Worm (Caenorhabditis elegans): ENCODE data around the gene C18A11.2.
A peak's percentile ranks its signal among the peaks of the same experiment; 100 is the strongest.

Gene C18A11.2

ce11 chrX:8036219-8036883 is 31.0 kb upstream of the C18A11.2 start (continued):
- TF ChIP-seq F13H6.1 (tag; optimal IDR thresholded peaks at IDR 0.05) = peak; percentile 5
- TF ChIP-seq pha-2 (tag; optimal IDR thresholded peaks at IDR 0.05) = no peak
- peak; percentile 91 for TF ChIP-seq rnt-1 (tag; optimal IDR thresholded peaks at IDR 0.05)
- no peak for TF ChIP-seq madf-2 (tag; optimal IDR thresholded peaks at IDR 0.05)
- TF ChIP-seq sox-4 (tag; optimal IDR thresholded peaks at IDR 0.05) = no peak
- TF ChIP-seq C38D4.7 (GFP tag; optimal IDR thresholded peaks at IDR 0.05) = no peak
- no peak for TF ChIP-seq ceh-9 (tag; optimal IDR thresholded peaks at IDR 0.05)
- TF ChIP-seq unc-86 (tag; optimal IDR thresholded peaks at IDR 0.05) = peak; percentile 71
- TF ChIP-seq mec-3 (tag; optimal IDR thresholded peaks at IDR 0.05; ENCODE audit: borderline replicate concordance) = no peak
- TF ChIP-seq ets-4 (tag; optimal IDR thresholded peaks at IDR 0.05) = no peak
- TF ChIP-seq hlh-13 (GFP tag; optimal IDR thresholded peaks at IDR 0.05) = peak; percentile 38
- TF ChIP-seq ama-1 (optimal IDR thresholded peaks at IDR 0.05) = no peak
- peak; percentile 22 for TF ChIP-seq pat-9 (tag; optimal IDR thresholded peaks at IDR 0.05)
- peak; percentile 95 for TF ChIP-seq ceh-31 (tag; optimal IDR thresholded peaks at IDR 0.05)
- no peak for TF ChIP-seq ztf-16 (tag; optimal IDR thresholded peaks at IDR 0.05)
- no peak for TF ChIP-seq unc-3 (GFP tag; conservative IDR thresholded peaks at IDR 0.05)
- peak; percentile 57 for TF ChIP-seq unc-3 (tag; optimal IDR thresholded peaks at IDR 0.05)
- TF ChIP-seq fax-1 (tag; optimal IDR thresholded peaks at IDR 0.05) = no peak

DNA sequence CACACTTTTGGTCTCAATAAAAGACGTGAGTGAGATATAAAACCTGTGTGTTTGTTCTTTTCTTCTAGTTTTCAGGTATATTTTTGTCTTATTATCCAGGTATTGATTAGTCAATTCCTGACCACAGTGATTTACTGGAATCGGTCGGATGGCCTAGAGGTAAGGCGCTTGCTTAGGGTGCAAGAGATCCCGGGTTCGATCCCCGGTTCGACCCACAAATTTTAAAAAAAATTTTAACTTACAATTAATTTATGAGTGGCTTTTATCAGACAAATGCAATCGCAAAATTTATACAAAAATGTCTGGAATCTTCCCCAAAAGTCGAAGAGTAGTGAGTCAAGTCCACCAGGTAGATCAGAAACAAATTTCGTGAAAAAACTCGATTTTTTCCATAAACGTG is 30.0 kb upstream of the C18A11.2 start:
- TF ChIP-seq pat-9 (tag; optimal IDR thresholded peaks at IDR 0.05) (no peak), ceh-30 (tag; optimal IDR thresholded peaks at IDR 0.05) (no peak), F13H6.1 (tag; optimal IDR thresholded peaks at IDR 0.05) (no peak), odd-2 (tag; optimal IDR thresholded peaks at IDR 0.05) (no peak), pax-1 (tag; optimal IDR thresholded peaks at IDR 0.05) (no peak), ama-1 (optimal IDR thresholded peaks at IDR 0.05) (no peak)

- no peak for TF ChIP-seq ceh-9 (tag; optimal IDR thresholded peaks at IDR 0.05)
- no peak for TF ChIP-seq ama-1 (optimal IDR thresholded peaks at IDR 0.05)
- peak; percentile 83 for TF ChIP-seq sdc-2 (tag; optimal IDR thresholded peaks at IDR 0.05)
- TF ChIP-seq pqm-1 (tag; optimal IDR thresholded peaks at IDR 0.05) = no peak
Observed at ce11 chrX:8040967-8041366, 26.4 kb upstream of the C18A11.2 start, which contains the start of gene xol-1. Gene xol-1 (plus strand): TSS chrX:8041313.

DNA sequence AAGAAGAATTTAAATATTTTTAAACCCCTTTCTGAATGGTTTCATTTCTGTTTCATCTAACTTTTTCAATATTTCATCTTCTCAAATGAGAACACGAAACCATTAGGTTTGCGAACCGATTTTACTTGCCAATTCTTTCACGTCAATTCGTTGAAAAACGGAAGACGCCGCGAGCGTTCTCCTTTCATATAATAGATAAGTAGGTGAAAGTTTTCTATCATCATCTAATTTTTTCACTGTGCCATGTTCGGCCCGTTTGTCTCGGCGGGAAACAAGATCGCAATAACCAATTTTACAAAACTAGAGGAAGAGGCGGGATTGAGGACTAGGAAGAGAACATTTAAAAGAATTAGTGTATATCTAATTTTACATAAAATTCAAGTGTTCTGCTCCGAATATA is 22.2 kb upstream of the C18A11.2 start, which contains the start of gene C18A11.4:
TSS of gene C18A11.4 (plus strand) at position 367 of the 400 bp plus-strand sequence.
- TF ChIP-seq unc-55 (GFP tag; optimal IDR thresholded peaks at IDR 0.05) = no peak
- no peak for TF ChIP-seq dmd-4 (tag; optimal IDR thresholded peaks at IDR 0.05; ENCODE audit: borderline replicate concordance)
- no peak for TF ChIP-seq pax-1 (tag; optimal IDR thresholded peaks at IDR 0.05)
- TF ChIP-seq npax-4 (tag; optimal IDR thresholded peaks at IDR 0.05) = no peak
- TF ChIP-seq pat-9 (tag; optimal IDR thresholded peaks at IDR 0.05) = no peak
- TF ChIP-seq madf-2 (tag; optimal IDR thresholded peaks at IDR 0.05) = no peak
- no peak for TF ChIP-seq K09A11.1 (tag; optimal IDR thresholded peaks at IDR 0.05; ENCODE audit: insufficient read depth)
- TF ChIP-seq lin-11 (tag; optimal IDR thresholded peaks at IDR 0.05) = no peak
- no peak for TF ChIP-seq ahr-1 (tag; optimal IDR thresholded peaks at IDR 0.05)
- TF ChIP-seq zip-5 (tag; optimal IDR thresholded peaks at IDR 0.05) = no peak
- no peak for TF ChIP-seq hlh-8 (tag; optimal IDR thresholded peaks at IDR 0.05)
- no peak for TF ChIP-seq ref-2 (tag; optimal IDR thresholded peaks at IDR 0.05)
- no peak for TF ChIP-seq ceh-30 (tag; optimal IDR thresholded peaks at IDR 0.05)
- no peak for TF ChIP-seq ztf-16 (tag; optimal IDR thresholded peaks at IDR 0.05)
- no peak for TF ChIP-seq ama-1 (optimal IDR thresholded peaks at IDR 0.05)
- no peak for TF ChIP-seq ceh-24 (tag; optimal IDR thresholded peaks at IDR 0.05)
- no peak for TF ChIP-seq ceh-34 (tag; optimal IDR thresholded peaks at IDR 0.05)
- TF ChIP-seq fkh-10 (GFP tag; optimal IDR thresholded peaks at IDR 0.05) = no peak
- TF ChIP-seq C38D4.7 (GFP tag; optimal IDR thresholded peaks at IDR 0.05) = no peak
- TF ChIP-seq T23F11.4 (GFP tag; optimal IDR thresholded peaks at IDR 0.05) = no peak
